Worm (Caenorhabditis elegans) whole organism, young adult: ENCODE results near the gene ZK666.15.

Experiments
- B0035.1 ChIP-seq: sonication (generic microtip); optimal IDR thresholded peaks from 2 replicates; lab custom pipeline; 2016; ENCODE audit warnings: missing genetic modification characterization, mild to moderate bottlenecking, missing compliant biosample characterization, missing genotype, missing genetic modification reagents
- C06A6.2 ChIP-seq: fragments of 200-800 bp; sonication (Bioruptor generic); conservative IDR thresholded peaks from 2 replicates; pipeline ENCODE4 v1.3.6; 2022; ENCODE audit warnings: missing genetic modification characterization, missing compliant biosample characterization
- C17E4.6 ChIP-seq: fragments of 200-800 bp; sonication (Bioruptor generic); IDR thresholded peaks from 2 replicates; pipeline ENCODE4 v1.3.6; 2022; ENCODE audit warnings: missing genetic modification reagents, missing genetic modification characterization, missing compliant biosample characterization
- F57A8.1 ChIP-seq: fragments of 200-800 bp; sonication (Bioruptor generic); optimal IDR thresholded peaks from 2 replicates; lab custom pipeline; 2018; ENCODE audit warnings: mild to moderate bottlenecking, missing genetic modification characterization, moderate library complexity, missing compliant biosample characterization
- F57C9.4 ChIP-seq: sonication (generic microtip); optimal IDR thresholded peaks from 2 replicates; lab custom pipeline; 2017; ENCODE audit warnings: mild to moderate bottlenecking, missing genetic modification characterization, missing compliant biosample characterization
- T26A5.8 ChIP-seq: sonication (generic microtip); optimal IDR thresholded peaks from 2 replicates; lab custom pipeline; 2016; ENCODE audit warnings: missing genetic modification characterization, missing compliant biosample characterization
- Y67H2A.10 ChIP-seq: fragments of 200-800 bp; sonication (Bioruptor generic); conservative IDR thresholded peaks from 2 replicates; pipeline ENCODE4 v1.3.6; 2022; ENCODE audit warnings: missing genetic modification reagents, missing genetic modification characterization, missing compliant biosample characterization
- Y79H2A.3 ChIP-seq: fragments of 200-800 bp; sonication (Bioruptor generic); conservative IDR thresholded peaks from 2 replicates; pipeline ENCODE4 v1.3.6; 2022; ENCODE audit warnings: missing genetic modification reagents, missing genetic modification characterization, missing compliant biosample characterization
- aptf-3 ChIP-seq: fragments of 200-800 bp; sonication (Bioruptor generic); IDR thresholded peaks from 2 replicates; pipeline ENCODE4 v1.3.6; 2022; ENCODE audit warnings: missing genetic modification characterization, missing compliant biosample characterization
- cebp-1 ChIP-seq, 2 experiments: fragments of 200-800 bp in 1 of 2; sonication (Bioruptor generic) in 1 of 2; sonication (generic microtip) in 1 of 2; IDR thresholded peaks in 1 of 2; optimal IDR thresholded peaks in 1 of 2; 2 replicates each; pipeline versions ENCODE4 v1.3.6 to Lab custom; 2017 to 2022; ENCODE audit warnings: missing compliant biosample characterization in 2 of 2, missing genetic modification characterization in 2 of 2, mild to moderate bottlenecking in 1 of 2, missing genetic modification reagents in 1 of 2, moderate library complexity in 1 of 2
- ceh-100 ChIP-seq: fragments of 200-800 bp; sonication (Bioruptor generic); IDR thresholded peaks from 2 replicates; pipeline ENCODE4 v1.3.6; 2022; ENCODE audit warnings: missing genetic modification reagents, missing genetic modification characterization, missing compliant biosample characterization
- ceh-58 ChIP-seq: fragments of 200-800 bp; sonication (Bioruptor generic); IDR thresholded peaks from 2 replicates; pipeline ENCODE4 v1.3.6; 2022; ENCODE audit warnings: missing genetic modification characterization, missing compliant biosample characterization
- die-1 ChIP-seq: sonication (generic microtip); optimal IDR thresholded peaks from 2 replicates; lab custom pipeline; 2016; ENCODE audit warnings: missing genotype, mild to moderate bottlenecking, missing genetic modification characterization, missing compliant biosample characterization
- dpff-1 ChIP-seq: sonication (generic microtip); optimal IDR thresholded peaks from 2 replicates; lab custom pipeline; 2017; ENCODE audit warnings: mild to moderate bottlenecking, missing genetic modification characterization, missing compliant biosample characterization
- egl-18 ChIP-seq: fragments of 200-800 bp; sonication (Bioruptor generic); IDR thresholded peaks from 2 replicates; pipeline ENCODE4 v1.3.6; 2022; ENCODE audit warnings: missing genetic modification reagents, missing genetic modification characterization, missing compliant biosample characterization
- egrh-3 ChIP-seq: fragments of 200-800 bp; sonication (Bioruptor generic); IDR thresholded peaks from 2 replicates; pipeline ENCODE4 v1.3.6; 2022; ENCODE audit warnings: missing genetic modification reagents, missing genetic modification characterization, missing compliant biosample characterization
- hlh-12 ChIP-seq: sonication (generic microtip); optimal IDR thresholded peaks from 2 replicates; lab custom pipeline; 2016; ENCODE audit warnings: missing genetic modification characterization, missing compliant biosample characterization
- hsf-1 ChIP-seq: fragments of 200-800 bp; sonication (Bioruptor generic); IDR thresholded peaks from 2 replicates; pipeline ENCODE4 v1.3.6; 2022; ENCODE audit warnings: missing genetic modification reagents, missing genetic modification characterization, missing compliant biosample characterization
- lag-1 ChIP-seq: fragments of 200-800 bp; sonication (Bioruptor generic); IDR thresholded peaks from 2 replicates; pipeline ENCODE4 v1.3.6; 2022; ENCODE audit warnings: missing genetic modification reagents, missing genetic modification characterization, missing compliant biosample characterization
- let-607 ChIP-seq, 2 experiments: fragments of 200-800 bp in 1 of 2; sonication (Bioruptor generic) in 1 of 2; sonication (generic microtip) in 1 of 2; optimal IDR thresholded peaks; 2 replicates each; lab custom pipeline; 2016 to 2018; ENCODE audit warnings: mild to moderate bottlenecking in 2 of 2, missing compliant biosample characterization in 2 of 2, missing genetic modification characterization in 2 of 2, moderate library complexity in 2 of 2, missing genotype in 1 of 2
- lin-35 ChIP-seq, 3 experiments: fragments of 150-350 bp in 2 of 3; sonication (generic microtip) in 1 of 3; optimal IDR thresholded peaks; 2 replicates each; lab custom pipeline; 2014 to 2018; ENCODE audit warnings: missing biosample characterization in 3 of 3, missing genetic modification characterization in 3 of 3, missing genetic modification reagents in 3 of 3
- lin-40 ChIP-seq: sonication (generic microtip); optimal IDR thresholded peaks from 2 replicates; lab custom pipeline; 2016; ENCODE audit warnings: missing genetic modification characterization, mild to moderate bottlenecking, missing compliant biosample characterization, missing genotype, missing genetic modification reagents
- madf-10 ChIP-seq: sonication (generic microtip); optimal IDR thresholded peaks from 2 replicates; lab custom pipeline; 2016; ENCODE audit warnings: mild to moderate bottlenecking, missing genetic modification characterization, missing compliant biosample characterization
- madf-3 ChIP-seq: fragments of 200-800 bp; sonication (Bioruptor generic); IDR thresholded peaks from 2 replicates; pipeline ENCODE4 v1.3.6; 2022; ENCODE audit warnings: missing genetic modification reagents, missing genetic modification characterization, missing compliant biosample characterization
- madf-8 ChIP-seq: fragments of 200-800 bp; sonication (Bioruptor generic); conservative IDR thresholded peaks from 2 replicates; pipeline ENCODE4 v1.3.6; 2022; ENCODE audit warnings: missing genetic modification reagents, missing genetic modification characterization, missing compliant biosample characterization
- mes-4 ChIP-seq: sonication (generic microtip); optimal IDR thresholded peaks from 2 replicates; lab custom pipeline; 2016; ENCODE audit warnings: missing genotype, missing genetic modification characterization, missing compliant biosample characterization
- nfya-1 ChIP-seq: sonication (generic microtip); optimal IDR thresholded peaks from 2 replicates; lab custom pipeline; 2017; ENCODE audit warnings: antibody characterized with exemption, missing compliant biosample characterization, missing genetic modification characterization, borderline replicate concordance; ENCODE audit not compliant: insufficient read depth
- nhr-27 ChIP-seq: fragments of 200-800 bp; sonication (Bioruptor generic); optimal IDR thresholded peaks from 2 replicates; lab custom pipeline; 2018; ENCODE audit warnings: mild to moderate bottlenecking, missing genetic modification characterization, moderate library complexity, missing compliant biosample characterization
- snpc-1.1 ChIP-seq: sonication (generic microtip); optimal IDR thresholded peaks from 2 replicates; lab custom pipeline; 2017; ENCODE audit warnings: missing genetic modification characterization, mild to moderate bottlenecking, missing compliant biosample characterization, antibody characterized with exemption, moderate library complexity, missing genotype, missing genetic modification reagents; ENCODE audit not compliant: insufficient read depth
- snpc-4 ChIP-seq, 5 experiments: fragments of 150-350 bp in 1 of 5; sonication (generic microtip) in 4 of 5; optimal IDR thresholded peaks; 2 replicates each; lab custom pipeline; 2014 to 2018; ENCODE audit warnings: missing genetic modification characterization in 5 of 5, missing biosample characterization in 3 of 5, antibody characterized with exemption in 2 of 5, mild to moderate bottlenecking in 2 of 5, missing compliant biosample characterization in 2 of 5, missing genotype in 2 of 5, moderate library complexity in 2 of 5, missing genetic modification reagents in 1 of 5
- sptf-2 ChIP-seq: fragments of 200-800 bp; sonication (Bioruptor generic); optimal IDR thresholded peaks from 2 replicates; lab custom pipeline; 2018; ENCODE audit warnings: mild to moderate bottlenecking, missing genetic modification characterization, missing compliant biosample characterization
- unc-130 ChIP-seq: sonication (generic microtip); optimal IDR thresholded peaks from 2 replicates; lab custom pipeline; 2016; ENCODE audit warnings: missing genetic modification reagents, missing genetic modification characterization, missing compliant biosample characterization
- xnd-1 ChIP-seq: sonication (generic microtip); optimal IDR thresholded peaks from 2 replicates; lab custom pipeline; 2016; ENCODE audit warnings: missing genotype, missing genetic modification reagents, missing genetic modification characterization, missing compliant biosample characterization
- zim-3 ChIP-seq: sonication (generic microtip); optimal IDR thresholded peaks from 2 replicates; lab custom pipeline; 2017; ENCODE audit warnings: mild to moderate bottlenecking, missing genetic modification characterization, moderate library complexity, missing compliant biosample characterization
- ztf-26 ChIP-seq: sonication (generic microtip); optimal IDR thresholded peaks from 2 replicates; lab custom pipeline; 2017; ENCODE audit warnings: missing genetic modification characterization, missing compliant biosample characterization

ZK666.15 gene

ce11 chrII:10509746-10510145, 22.9 kb downstream of the ZK666.15 start, which contains the start of gene F59B10.2:
Gene F59B10.2, minus strand, starts transcription at chrII:10509846.
- TF ChIP-seq madf-10 (no peak), nfya-1 (no peak), egrh-3 (no peak), hlh-12 (no peak), B0035.1 (tag; lab: Kevin White, UChicago) (no peak), snpc-4 (GFP tag; optimal IDR thresholded peaks at IDR 0.05; lab: Kevin White, UChicago) (no peak), snpc-4 (tag; optimal IDR thresholded peaks at IDR 0.05; lab: Kevin White, UChicago) (no peak), F57A8.1 (no peak), hsf-1 (GFP tag; lab: Robert Waterston, UW) (no peak), xnd-1 (tag; lab: Kevin White, UChicago) (no peak), madf-8 (no peak), ceh-58 (GFP tag; lab: Robert Waterston, UW) (no peak), die-1 (no peak)

DNA sequence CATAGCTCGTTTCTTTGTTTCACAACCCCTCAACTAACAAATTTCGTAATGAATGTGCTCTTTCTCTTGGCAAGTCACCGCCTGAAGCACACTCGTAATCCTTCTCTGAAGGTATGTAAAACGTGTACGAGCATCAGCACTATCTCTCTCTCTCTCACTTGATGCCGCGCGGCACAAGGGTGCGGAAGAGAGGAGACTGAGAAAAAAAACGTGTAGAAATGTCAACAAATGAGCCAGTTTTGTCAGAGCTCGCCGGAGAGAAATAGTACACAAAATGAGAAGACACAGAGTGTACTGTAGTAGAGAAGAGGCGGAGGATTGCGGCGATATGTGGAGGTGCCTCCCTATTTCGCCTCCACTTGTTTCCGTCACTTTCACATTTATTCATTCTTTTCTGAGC, 23.4 kb downstream of the ZK666.15 start, which contains the start of gene F59B10.3:
F59B10.3 (plus strand) TSS at position 301 of the 400 bp plus-strand sequence.
- TF ChIP-seq mes-4 (tag; lab: Kevin White, UChicago) (no peak), cebp-1 (GFP tag; IDR thresholded peaks at IDR 0.05; lab: Robert Waterston, UW) (no peak), cebp-1 (tag; optimal IDR thresholded peaks at IDR 0.05; lab: Kevin White, UChicago) (peak; percentile 1), lin-40 (tag; lab: Kevin White, UChicago) (no peak)

- TF ChIP-seq cebp-1 (GFP tag; IDR thresholded peaks at IDR 0.05; lab: Robert Waterston, UW) (no peak), cebp-1 (tag; optimal IDR thresholded peaks at IDR 0.05; lab: Kevin White, UChicago) (peak; percentile 3), lag-1 (GFP tag; lab: Robert Waterston, UW) (no peak), C06A6.2 (no peak)
Measured at ce11 chrII:10513377-10513776, 26.5 kb downstream of the ZK666.15 start.

ce11 chrII:10515422-10515821, 28.6 kb downstream of the ZK666.15 start:
- no peak for TF ChIP-seq cebp-1 (GFP tag; IDR thresholded peaks at IDR 0.05; lab: Robert Waterston, UW)
- peak; percentile 15 for TF ChIP-seq cebp-1 (tag; optimal IDR thresholded peaks at IDR 0.05; lab: Kevin White, UChicago)
- no peak for TF ChIP-seq ztf-26 (tag; lab: Kevin White, UChicago)

DNA sequence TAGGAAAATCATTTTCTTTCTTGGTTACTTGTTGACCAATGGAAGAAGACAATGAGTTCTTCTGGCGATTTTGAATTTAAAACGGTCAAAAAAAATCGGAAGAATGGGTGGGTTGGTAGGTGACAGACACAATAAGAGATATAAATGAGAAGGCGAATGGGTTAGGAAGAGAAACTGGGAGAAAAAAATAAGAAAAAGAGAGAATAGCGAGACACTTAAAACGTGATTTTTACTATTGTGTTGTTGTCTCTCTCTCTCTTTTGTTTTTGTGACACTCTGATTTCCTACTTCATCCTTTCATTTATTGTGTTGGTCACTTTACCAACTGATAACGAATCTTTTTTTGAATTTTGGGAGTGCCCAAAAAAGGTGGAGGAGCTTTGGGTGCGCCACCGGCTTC, 29.5 kb downstream of the ZK666.15 start:
- TF ChIP-seq madf-3 (0 out of 2 replicates have a peak, but pooled peaks have one; percentile 45), dpff-1 (tag; lab: Kevin White, UChicago) (no peak), C17E4.6 (GFP tag; lab: Robert Waterston, UW) (no peak)
- TF ChIP-seq, all 124 proteins: peak for 1

DNA sequence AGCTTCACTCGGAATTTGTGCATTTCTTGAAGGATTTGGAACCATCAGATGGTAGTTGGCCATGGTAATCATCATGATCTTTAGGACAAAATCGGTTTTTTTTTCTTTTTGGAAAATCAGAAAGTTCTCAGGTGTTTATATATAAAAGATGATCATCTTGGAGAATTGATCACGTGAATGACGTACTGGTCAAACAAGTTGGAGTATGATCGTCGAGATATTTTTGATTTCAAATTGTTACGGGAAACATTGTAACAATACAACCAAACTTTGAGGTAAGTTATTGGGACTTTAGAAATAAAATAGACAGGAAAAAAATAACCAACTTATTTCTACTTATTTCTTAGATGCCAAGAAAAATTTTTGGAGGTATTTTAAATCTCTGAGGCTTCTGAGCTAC, 32.2 kb downstream of the ZK666.15 start, which contains the start of gene F59B10.4:
F59B10.4 (minus strand) TSS at position 101 of the 400 bp plus-strand sequence.
- TF ChIP-seq let-607 (tag; optimal IDR thresholded peaks at IDR 0.05; lab: Kevin White, UChicago) (no peak), Y67H2A.10 (GFP tag; lab: Robert Waterston, UW) (no peak), snpc-1.1 (tag; lab: Kevin White, UChicago) (no peak)

ce11 chrII:10519863-10520262, 33.0 kb downstream of the ZK666.15 start:
- TF ChIP-seq aptf-3 (GFP tag; lab: Robert Waterston, UW) (no peak), zim-3 (no peak), egl-18 (GFP tag; lab: Robert Waterston, UW) (no peak), madf-8 (no peak), nhr-27 (tag; lab: Kevin White, UChicago) (no peak), Y79H2A.3 (no peak), unc-130 (GFP tag; lab: Kevin White, UChicago) (no peak), F57C9.4 (no peak), lin-35 (GFP tag; optimal IDR thresholded peaks at IDR 0.05; lab: Kevin White, UChicago) (no peak), let-607 (tag; optimal IDR thresholded peaks at IDR 0.05; lab: Kevin White, UChicago) (no peak), cebp-1 (GFP tag; IDR thresholded peaks at IDR 0.05; lab: Robert Waterston, UW) (no peak), cebp-1 (tag; optimal IDR thresholded peaks at IDR 0.05; lab: Kevin White, UChicago) (no peak), T26A5.8 (tag; lab: Kevin White, UChicago) (no peak), sptf-2 (GFP tag; lab: Kevin White, UChicago) (no peak), ceh-100 (no peak)
